Fruit fly (Drosophila melanogaster) S2 (cell line): ENCODE data around the gene CycC.

Experiments used
- CG8478 ChIP-seq: fragments of >200 bp; optimal IDR thresholded peaks from 2 replicates; lab custom pipeline; 2018
- CTCF ChIP-seq, 2 experiments: fragments of >200 bp; optimal IDR thresholded peaks; 2 replicates each; lab custom pipeline; 2018

DNA sequence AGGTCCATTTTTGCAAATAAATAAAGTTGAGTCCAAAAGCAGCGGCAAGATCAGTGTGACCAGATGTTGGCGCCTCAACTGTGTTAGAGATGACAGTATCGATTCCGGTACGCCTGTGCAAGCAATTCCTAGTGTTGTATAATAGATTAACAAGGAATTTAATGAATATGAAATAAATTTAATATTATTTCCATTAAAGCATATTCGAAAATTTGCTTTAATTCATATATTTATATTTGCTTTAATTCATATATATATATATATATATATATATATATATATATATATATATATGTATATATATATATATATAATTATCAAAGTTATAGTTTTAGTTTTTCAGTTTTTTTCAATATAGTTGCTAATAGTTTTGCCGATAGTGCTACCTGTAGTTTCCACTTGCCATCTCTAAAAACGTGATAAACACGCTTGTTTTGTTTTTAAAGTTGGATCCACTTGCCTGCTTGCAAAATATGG, 8.3 kb upstream of the CycC start, which contains the start of the genes Nup93-2 and CG3817:
- TF ChIP-seq CG8478 (lab: Kevin White, UChicago) = no peak
- TF ChIP-seq CTCF (optimal IDR thresholded peaks at IDR 0.05; lab: Kevin White, UChicago) = no peak
